Fruit fly (Drosophila melanogaster) whole organism, larva: ENCODE data around the gene CG6126.

Experiments used
- noc ChIP-seq: fragments of 200-800 bp; sonication (Bioruptor generic); optimal IDR thresholded peaks from 3 replicates; lab custom pipeline; 2019; ENCODE audit warnings: missing biosample characterization, mild to moderate bottlenecking, missing genetic modification characterization, moderate library complexity

CG6126 gene

dm6 chr3R:16240478-16241101, 37.7 kb upstream of the CG6126 start:
- TF ChIP-seq noc (tag; lab: Kevin White, UChicago): peak; percentile 27

dm6 chr3R:16239304-16239703, 36.4 kb upstream of the CG6126 start:
- TF ChIP-seq noc (tag; lab: Kevin White, UChicago): no peak

dm6 chr3R:16238016-16238710, 35.3 kb upstream of the CG6126 start:
- no peak for TF ChIP-seq noc (tag; lab: Kevin White, UChicago)

dm6 chr3R:16236713-16237641, 34.1 kb upstream of the CG6126 start:
- peak; percentile 98 for TF ChIP-seq noc (tag; lab: Kevin White, UChicago)

- TF ChIP-seq noc (tag; lab: Kevin White, UChicago): peak; percentile 97
Observed at dm6 chr3R:16235941-16236712, 33.2 kb upstream of the CG6126 start.

dm6 chr3R:16235215-16235937, 32.5 kb upstream of the CG6126 start:
- TF ChIP-seq noc (tag; lab: Kevin White, UChicago): peak; percentile 48

dm6 chr3R:16234745-16235149, 31.9 kb upstream of the CG6126 start:
- peak; percentile 26 for TF ChIP-seq noc (tag; lab: Kevin White, UChicago)

- TF ChIP-seq noc (tag; lab: Kevin White, UChicago): no peak
Observed at dm6 chr3R:16234298-16234697, 31.4 kb upstream of the CG6126 start.

- no peak for TF ChIP-seq noc (tag; lab: Kevin White, UChicago)
Observed at dm6 chr3R:16232569-16232968, 29.7 kb upstream of the CG6126 start.

- peak; percentile 76 for TF ChIP-seq noc (tag; lab: Kevin White, UChicago)
Observed at dm6 chr3R:16231385-16232307, 28.8 kb upstream of the CG6126 start.

dm6 chr3R:16230080-16230670, 27.3 kb upstream of the CG6126 start:
- TF ChIP-seq noc (tag; lab: Kevin White, UChicago): peak; percentile 75

dm6 chr3R:16228719-16229704, 26.1 kb upstream of the CG6126 start:
- no peak for TF ChIP-seq noc (tag; lab: Kevin White, UChicago)
